Worm (Caenorhabditis elegans): Measurements from ENCODE around the gene ZK1098.3.

DNA sequence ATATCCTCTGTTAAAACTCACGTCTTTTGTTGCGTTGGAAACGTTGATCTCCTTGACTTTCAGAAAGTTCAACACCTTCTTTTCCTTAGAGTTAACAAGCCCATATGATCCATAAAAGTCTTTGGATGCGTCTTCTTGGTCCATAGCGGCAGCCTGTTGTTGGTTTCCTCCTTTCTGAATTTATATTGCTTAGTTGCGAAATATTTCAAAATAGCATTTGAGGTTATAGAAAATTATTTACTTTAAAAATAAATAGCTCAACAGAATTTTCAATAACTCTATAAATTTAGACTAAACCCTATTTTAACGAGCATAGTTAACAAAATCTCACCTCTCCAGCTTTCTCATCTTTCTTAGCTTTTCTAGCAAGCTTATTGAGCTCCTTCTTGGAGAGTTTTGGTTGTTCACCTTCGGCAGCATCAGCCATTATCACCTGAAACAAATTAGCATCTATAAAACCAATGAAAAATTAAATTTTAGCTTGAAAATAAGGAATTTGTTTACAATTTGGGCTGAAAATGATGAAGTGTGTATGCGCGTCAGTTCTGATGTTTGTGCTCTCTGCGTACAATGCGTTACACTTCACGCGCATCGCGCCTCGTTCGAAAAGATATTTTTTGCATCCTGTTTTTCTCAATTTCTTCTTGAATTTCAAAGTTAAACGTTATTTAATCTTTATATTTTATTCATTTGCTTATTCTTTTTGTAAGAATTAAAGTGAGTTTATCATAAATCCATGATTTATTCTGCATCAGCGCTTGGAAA, 47.5 kb downstream of the ZK1098.3 start, which contains the start of the genes dars-1 and ctr-9:
- TF ChIP-seq M03D4.4 (tag; optimal IDR thresholded peaks at IDR 0.05) (no peak), flh-1 (GFP tag; optimal IDR thresholded peaks at IDR 0.05) (no peak), nhr-237 (tag; optimal IDR thresholded peaks at IDR 0.05) (no peak), nhr-12 (tag; optimal IDR thresholded peaks at IDR 0.05) (no peak), lsy-2 (tag; optimal IDR thresholded peaks at IDR 0.05) (no peak), pha-4 (tag; optimal IDR thresholded peaks at IDR 0.05) (no peak), snpc-4 (tag; optimal IDR thresholded peaks at IDR 0.05) (no peak), sptf-1 (tag; optimal IDR thresholded peaks at IDR 0.05) (no peak), unc-39 (tag; optimal IDR thresholded peaks at IDR 0.05) (no peak), mab-5 (tag; optimal IDR thresholded peaks at IDR 0.05) (no peak), mep-1 (tag; optimal IDR thresholded peaks at IDR 0.05) (no peak)
